Worm (Caenorhabditis elegans) whole organism, late embryonic: ENCODE results near the gene ivph-3.

Experiments used
- ama-1 ChIP-seq: fragments of 150-350 bp; optimal IDR thresholded peaks from 2 replicates; lab custom pipeline; 2014
- tbx-7 ChIP-seq: sonication (generic microtip); optimal IDR thresholded peaks from 2 replicates; lab custom pipeline; 2016; ENCODE audit warnings: missing genotype, missing genetic modification characterization, missing compliant biosample characterization

DNA sequence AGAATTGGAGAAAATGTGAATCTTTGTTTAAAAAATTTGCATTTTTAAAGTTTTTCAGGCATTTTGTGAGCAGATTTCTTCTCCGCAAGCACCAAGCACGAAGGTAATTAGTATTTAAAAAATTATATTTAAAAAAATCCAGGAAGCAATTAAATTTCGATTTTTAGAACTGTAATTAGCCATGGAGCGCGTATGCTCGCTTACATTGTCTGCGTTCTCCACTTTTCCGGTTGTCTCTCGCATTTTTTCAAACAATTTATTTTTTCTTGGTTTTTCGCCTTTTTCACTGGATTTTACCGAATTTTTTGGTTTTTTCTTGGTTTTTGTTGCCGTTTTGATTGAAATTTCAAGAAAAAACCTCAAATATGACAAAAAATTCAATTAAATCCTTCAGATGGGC, 1.8 kb downstream of the ivph-3 start:
- TF ChIP-seq ama-1 (lab: Kevin White, UChicago) (no peak), tbx-7 (no peak)
